2 worm cellular contexts compared by ENCODE assay signal in genomic region chrV:18473415-18473814, ce11.
TF ChIP-seq lines count a peak whose summit lies in the region.

Gene srh-182, minus strand, starts transcription at chrV:18473515.

TF ChIP-seq in whole organism, L1 larva, 84 proteins besides CTCF, POLR2A, EP300 and RAD21:
- peak; percentile 41 for TF ChIP-seq hlh-4 (tag; optimal IDR thresholded peaks at IDR 0.05; lab: Kevin White, UChicago)
- no peak for TF ChIP-seq blmp-1 (tag; optimal IDR thresholded peaks at IDR 0.05; lab: Kevin White, UChicago)

TF ChIP-seq in whole organism, L4 larva, 104 proteins besides CTCF, POLR2A, EP300 and RAD21:
- TF ChIP-seq rbr-2 (tag; optimal IDR thresholded peaks at IDR 0.05; lab: Kevin White, UChicago) (no peak), aha-1 (tag; lab: Kevin White, UChicago) (peak; percentile 15)

Comparison
In these comparisons a context has a peak if more than half of its experiments do, and no peak if none do; other contexts are left out.
1. Of the 29 proteins assayed by ChIP-seq in both whole organism, L4 larva and whole organism, L1 larva: peak only in whole organism, L4 larva: aha-1; only in whole organism, L1 larva: none; in both: none; in neither: 28.